3 worm cellular contexts compared by ENCODE assay signal in the genomic region with DNA sequence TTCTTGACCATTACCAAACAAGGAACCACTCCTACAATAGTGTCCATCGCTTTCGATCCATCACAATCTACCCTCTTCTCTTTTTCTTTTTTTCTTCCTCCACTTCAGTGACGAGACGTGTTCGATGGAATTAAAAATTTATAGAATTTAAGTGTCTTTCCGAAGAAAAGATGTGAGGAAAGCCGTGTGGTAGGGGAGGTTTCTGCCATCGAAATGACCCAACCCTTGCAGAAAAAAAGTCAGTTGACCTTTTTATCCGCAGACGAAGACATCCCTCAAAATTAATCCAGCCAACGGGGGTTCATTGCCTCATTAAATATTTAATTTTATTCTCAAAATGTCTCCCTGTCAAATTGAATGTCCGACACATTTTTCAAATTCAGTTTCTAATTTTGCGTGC.
TF ChIP-seq lines count a peak whose summit lies in the region.

No protein-coding gene starts in this region.

TF ChIP-seq in whole organism, L1 larva, 84 proteins besides CTCF, POLR2A, EP300 and RAD21:
- TF ChIP-seq unc-86 (tag; optimal IDR thresholded peaks at IDR 0.05; lab: Kevin White, UChicago) = peak; percentile 53
- no peak for TF ChIP-seq grh-1 (GFP tag; IDR thresholded peaks at IDR 0.05; lab: Robert Waterston, UW)

TF ChIP-seq in whole organism, L2 larva, 48 proteins besides CTCF, POLR2A, EP300 and RAD21:
- TF ChIP-seq fos-1 (tag; optimal IDR thresholded peaks at IDR 0.05; lab: Kevin White, UChicago) (no peak), unc-55 (GFP tag; optimal IDR thresholded peaks at IDR 0.05; lab: Kevin White, UChicago) (peak; percentile 46)

TF ChIP-seq in whole organism, L4 larva, 104 proteins besides CTCF, POLR2A, EP300 and RAD21:
- TF ChIP-seq jun-1 (tag; optimal IDR thresholded peaks at IDR 0.05; lab: Kevin White, UChicago) (no peak), aha-1 (tag; lab: Kevin White, UChicago) (peak; percentile 85)

Comparison
In these comparisons a context has a peak if more than half of its experiments do, and no peak if none do; other contexts are left out.
1. Of the 29 proteins assayed by ChIP-seq in both whole organism, L4 larva and whole organism, L1 larva: peak only in whole organism, L4 larva: aha-1; only in whole organism, L1 larva: none; in both: none; in neither: 28.